Worm (Caenorhabditis elegans) whole organism, L3 larva: Measurements from ENCODE around the gene rig-4.

Experiments
- R02D3.7 ChIP-seq: fragments of 150-350 bp; optimal IDR thresholded peaks from 2 replicates; lab custom pipeline; 2014; ENCODE audit warnings: missing biosample characterization, missing genetic modification characterization
- aly-2 ChIP-seq: fragments of 150-350 bp; optimal IDR thresholded peaks from 2 replicates; lab custom pipeline; 2014; ENCODE audit warnings: missing biosample characterization, missing genetic modification characterization
- ama-1 ChIP-seq: fragments of 150-350 bp; optimal IDR thresholded peaks from 2 replicates; lab custom pipeline; 2018
- ceh-16 ChIP-seq: sonication (generic microtip); optimal IDR thresholded peaks from 2 replicates; lab custom pipeline; 2017; ENCODE audit warnings: missing biosample characterization, missing genetic modification characterization
- ceh-28 ChIP-seq: fragments of 150-350 bp; optimal IDR thresholded peaks from 2 replicates; lab custom pipeline; 2014; ENCODE audit warnings: missing biosample characterization, missing genetic modification reagents, missing genetic modification characterization
- ceh-82 ChIP-seq: fragments of 150-350 bp; optimal IDR thresholded peaks from 2 replicates; lab custom pipeline; 2014; ENCODE audit warnings: missing biosample characterization, missing genetic modification characterization
- ceh-9 ChIP-seq: sonication (generic microtip); optimal IDR thresholded peaks from 2 replicates; lab custom pipeline; 2018; ENCODE audit warnings: missing biosample characterization, missing genetic modification characterization
- daf-12 ChIP-seq: fragments of 150-350 bp; optimal IDR thresholded peaks from 2 replicates; lab custom pipeline; 2014; ENCODE audit warnings: missing biosample characterization, missing genetic modification reagents, missing genetic modification characterization
- egl-27 ChIP-seq: sonication (generic microtip); optimal IDR thresholded peaks from 4 replicates; lab custom pipeline; 2017; ENCODE audit warnings: missing biosample characterization, missing genetic modification reagents, missing genetic modification characterization
- elt-1 ChIP-seq: fragments of 150-350 bp; optimal IDR thresholded peaks from 2 replicates; lab custom pipeline; 2014; ENCODE audit warnings: missing biosample characterization, missing genetic modification characterization
- elt-2 ChIP-seq: sonication (generic microtip); optimal IDR thresholded peaks from 2 replicates; lab custom pipeline; 2016; ENCODE audit warnings: missing genetic modification reagents, mild to moderate bottlenecking, missing genetic modification characterization, missing compliant biosample characterization
- elt-3 ChIP-seq, 3 experiments: fragments of 150-350 bp in 1 of 3; sonication (generic microtip) in 2 of 3; optimal IDR thresholded peaks; 2 replicates in 2 of 3; 4 replicates in 1 of 3; lab custom pipeline; 2014 to 2017; ENCODE audit warnings: missing biosample characterization in 3 of 3, missing genetic modification characterization in 3 of 3
- eor-1 ChIP-seq, 2 experiments: fragments of 150-350 bp; optimal IDR thresholded peaks; 2 replicates each; lab custom pipeline; 2014 to 2018; ENCODE audit warnings: missing biosample characterization in 2 of 2, missing genetic modification characterization in 2 of 2
- fkh-10 ChIP-seq: sonication (generic microtip); optimal IDR thresholded peaks from 2 replicates; lab custom pipeline; 2017; ENCODE audit warnings: missing biosample characterization, missing genetic modification reagents, missing genetic modification characterization
- fkh-2 ChIP-seq: fragments of 150-350 bp; optimal IDR thresholded peaks from 2 replicates; lab custom pipeline; 2014; ENCODE audit warnings: missing biosample characterization, missing genetic modification reagents, missing genetic modification characterization
- fos-1 ChIP-seq: fragments of 150-350 bp; optimal IDR thresholded peaks from 2 replicates; lab custom pipeline; 2014; ENCODE audit warnings: missing biosample characterization, missing genetic modification characterization
- hmg-11 ChIP-seq: sonication (generic microtip); optimal IDR thresholded peaks from 2 replicates; lab custom pipeline; 2016; ENCODE audit warnings: missing genetic modification characterization, missing compliant biosample characterization
- jun-1 ChIP-seq: fragments of 150-350 bp; optimal IDR thresholded peaks from 2 replicates; lab custom pipeline; 2014; ENCODE audit warnings: missing biosample characterization, missing genetic modification reagents, missing genetic modification characterization
- lin-15B ChIP-seq: fragments of 150-350 bp; optimal IDR thresholded peaks from 2 replicates; lab custom pipeline; 2014; ENCODE audit warnings: missing biosample characterization, missing genetic modification characterization
- lsy-12 ChIP-seq: sonication (generic microtip); optimal IDR thresholded peaks from 2 replicates; lab custom pipeline; 2016; ENCODE audit warnings: mild to moderate bottlenecking, missing genetic modification characterization, missing compliant biosample characterization
- mdl-1 ChIP-seq: fragments of 150-350 bp; optimal IDR thresholded peaks from 2 replicates; lab custom pipeline; 2014; ENCODE audit warnings: missing biosample characterization, missing genetic modification characterization
- mml-1 ChIP-seq: fragments of 150-350 bp; sonication (generic microtip); optimal IDR thresholded peaks from 3 replicates; lab custom pipeline; 2014; ENCODE audit warnings: missing biosample characterization, missing genetic modification characterization
- nfya-1 ChIP-seq: sonication (generic microtip); optimal IDR thresholded peaks from 2 replicates; lab custom pipeline; 2017; ENCODE audit warnings: missing genetic modification characterization, mild to moderate bottlenecking, missing compliant biosample characterization, antibody characterized with exemption, moderate library complexity; ENCODE audit not compliant: insufficient read depth
- nhr-23 ChIP-seq: fragments of 150-350 bp; optimal IDR thresholded peaks from 2 replicates; lab custom pipeline; 2014; ENCODE audit warnings: missing biosample characterization, missing genetic modification reagents, missing genetic modification characterization
- nhr-237 ChIP-seq: fragments of 150-350 bp; optimal IDR thresholded peaks from 2 replicates; lab custom pipeline; 2014; ENCODE audit warnings: missing biosample characterization, missing genetic modification characterization
- nhr-25 ChIP-seq: sonication (generic microtip); optimal IDR thresholded peaks from 2 replicates; lab custom pipeline; 2017; ENCODE audit warnings: missing biosample characterization, missing genetic modification characterization
- nhr-28 ChIP-seq: fragments of 150-350 bp; optimal IDR thresholded peaks from 2 replicates; lab custom pipeline; 2014; ENCODE audit warnings: missing biosample characterization, missing genetic modification characterization
- nhr-43 ChIP-seq: sonication (generic microtip); optimal IDR thresholded peaks from 2 replicates; lab custom pipeline; 2016; ENCODE audit warnings: mild to moderate bottlenecking, missing genetic modification characterization, missing compliant biosample characterization; ENCODE audit not compliant: poor library complexity, severe bottlenecking
- nhr-67 ChIP-seq: fragments of 150-350 bp; optimal IDR thresholded peaks from 2 replicates; lab custom pipeline; 2014; ENCODE audit warnings: missing biosample characterization, missing genetic modification characterization
- nhr-76 ChIP-seq: fragments of 150-350 bp; sonication (generic microtip); optimal IDR thresholded peaks from 5 replicates; lab custom pipeline; 2014; ENCODE audit warnings: missing biosample characterization, missing genetic modification characterization
- pha-4 ChIP-seq: fragments of 150-350 bp; optimal IDR thresholded peaks from 2 replicates; lab custom pipeline; 2014; ENCODE audit warnings: missing biosample characterization, missing genetic modification reagents, missing genetic modification characterization
- pqm-1 ChIP-seq: fragments of 150-350 bp; optimal IDR thresholded peaks from 2 replicates; lab custom pipeline; 2017; ENCODE audit warnings: missing biosample characterization, missing genetic modification characterization, inconsistent platforms
- sea-2 ChIP-seq: fragments of 150-350 bp; sonication (generic microtip); optimal IDR thresholded peaks from 4 replicates; lab custom pipeline; 2014; ENCODE audit warnings: missing biosample characterization, missing genetic modification reagents, missing genetic modification characterization
- snpc-4 ChIP-seq: fragments of 150-350 bp; optimal IDR thresholded peaks from 2 replicates; lab custom pipeline; 2014; ENCODE audit warnings: missing biosample characterization, missing genetic modification characterization
- unc-39 ChIP-seq: sonication (generic microtip); optimal IDR thresholded peaks from 4 replicates; lab custom pipeline; 2017; ENCODE audit warnings: missing biosample characterization, missing genetic modification characterization
- unc-62 ChIP-seq: fragments of 150-350 bp; sonication (generic microtip); optimal IDR thresholded peaks from 4 replicates; lab custom pipeline; 2014; ENCODE audit warnings: missing biosample characterization, missing genetic modification reagents, missing genetic modification characterization
- ztf-4 ChIP-seq: fragments of 150-350 bp; optimal IDR thresholded peaks from 2 replicates; lab custom pipeline; 2014; ENCODE audit warnings: missing biosample characterization, missing genetic modification characterization

The rig-4 gene

ce11 chrIV:8029413-8029812, 25.5 kb upstream of the rig-4 start, which contains the start of gene nhr-31:
Gene nhr-31, minus strand, starts transcription at chrIV:8029513.
- TF ChIP-seq elt-3 (tag; optimal IDR thresholded peaks at IDR 0.05; lab: Kevin White, UChicago), result no peak
- TF ChIP-seq ceh-9, result no peak
- no peak for TF ChIP-seq egl-27 (tag; lab: Kevin White, UChicago)
- no peak for TF ChIP-seq unc-39
- TF ChIP-seq hmg-11 (tag; lab: Kevin White, UChicago), result no peak
- TF ChIP-seq nhr-25 (tag; lab: Kevin White, UChicago), result no peak
- TF ChIP-seq, all 47 proteins: peak for 0

- TF ChIP-seq egl-27 (tag; lab: Kevin White, UChicago) (no peak), mdl-1 (tag; lab: Kevin White, UChicago) (peak; percentile 68), fkh-2 (tag; lab: Kevin White, UChicago) (no peak), nhr-28 (no peak), lin-15B (tag; lab: Kevin White, UChicago) (no peak), elt-1 (tag; lab: Kevin White, UChicago) (peak; percentile 42), nhr-25 (tag; lab: Kevin White, UChicago) (peak; percentile 95), unc-39 (no peak), ceh-28 (no peak), elt-3 (tag; optimal IDR thresholded peaks at IDR 0.05; lab: Kevin White, UChicago) (peak in 1 of 3 experiments; percentile 87), ceh-9 (no peak), aly-2 (tag; lab: Kevin White, UChicago) (no peak), unc-62 (GFP tag; lab: Kevin White, UChicago) (no peak), nhr-237 (tag; lab: Kevin White, UChicago) (no peak), lsy-12 (tag; lab: Kevin White, UChicago) (peak; percentile 9), jun-1 (no peak), pha-4 (no peak), mml-1 (tag; lab: Kevin White, UChicago) (no peak), fos-1 (tag; lab: Kevin White, UChicago) (no peak), R02D3.7 (tag; lab: Kevin White, UChicago) (no peak), elt-2 (tag; lab: Kevin White, UChicago) (peak; percentile 88), pqm-1 (tag; lab: Kevin White, UChicago) (peak; percentile 64), nhr-23 (tag; lab: Kevin White, UChicago) (peak; percentile 92), ztf-4 (tag; lab: Kevin White, UChicago) (no peak), ceh-16 (no peak), nhr-43 (tag; lab: Kevin White, UChicago) (peak; percentile 75), ama-1 (lab: Kevin White, UChicago) (peak; percentile 56), eor-1 (tag; optimal IDR thresholded peaks at IDR 0.05; lab: Kevin White, UChicago) (no peak), nfya-1 (tag; lab: Kevin White, UChicago) (no peak), ceh-82 (tag; lab: Kevin White, UChicago) (no peak), daf-12 (tag; lab: Kevin White, UChicago) (no peak), snpc-4 (tag; lab: Kevin White, UChicago) (no peak), fkh-10 (no peak)
- TF ChIP-seq, all 47 proteins: peak for 10
Measured at ce11 chrIV:8028372-8028771, 24.5 kb upstream of the rig-4 start.

ce11 chrIV:8027293-8027866, 23.5 kb upstream of the rig-4 start:
- TF ChIP-seq nhr-25 (tag; lab: Kevin White, UChicago), result peak; percentile 70
- TF ChIP-seq elt-2 (tag; lab: Kevin White, UChicago), result peak; percentile 26
- peak; percentile 57 for TF ChIP-seq nhr-23 (tag; lab: Kevin White, UChicago)
- TF ChIP-seq R02D3.7 (tag; lab: Kevin White, UChicago), result no peak
- TF ChIP-seq ceh-28, result peak; percentile 3
- TF ChIP-seq sea-2 (GFP tag; lab: Kevin White, UChicago), result no peak

ce11 chrIV:8026361-8026760, 22.4 kb upstream of the rig-4 start:
- no peak for TF ChIP-seq sea-2 (GFP tag; lab: Kevin White, UChicago)
- peak in 2 of 3 experiments; percentile 34 to 46 for TF ChIP-seq elt-3 (tag; optimal IDR thresholded peaks at IDR 0.05; lab: Kevin White, UChicago)
- TF ChIP-seq nhr-43 (tag; lab: Kevin White, UChicago), result no peak
- TF ChIP-seq nfya-1 (tag; lab: Kevin White, UChicago), result peak; percentile 8
- TF ChIP-seq jun-1, result peak; percentile 19
- TF ChIP-seq elt-2 (tag; lab: Kevin White, UChicago), result peak; percentile 90
- no peak for TF ChIP-seq nhr-67 (tag; lab: Kevin White, UChicago)
- TF ChIP-seq nhr-25 (tag; lab: Kevin White, UChicago), result peak; percentile 36
- no peak for TF ChIP-seq ceh-16
- peak; percentile 91 for TF ChIP-seq pqm-1 (tag; lab: Kevin White, UChicago)
- peak; percentile 34 for TF ChIP-seq mdl-1 (tag; lab: Kevin White, UChicago)
- no peak for TF ChIP-seq ztf-4 (tag; lab: Kevin White, UChicago)
- TF ChIP-seq nhr-76 (tag; lab: Kevin White, UChicago), result no peak
